Fruit fly (Drosophila melanogaster) whole organism, adult: ENCODE data around the gene Usp10.

Source experiments
- CG1620 ChIP-seq: fragments of 200-800 bp; sonication (Bioruptor generic); optimal IDR thresholded peaks from 2 replicates; lab custom pipeline; 2016; ENCODE audit warnings: missing biosample characterization, missing genetic modification characterization
- CG7045 ChIP-seq: fragments of 200-800 bp; sonication (Bioruptor generic); optimal IDR thresholded peaks from 2 replicates; lab custom pipeline; 2017; ENCODE audit warnings: missing biosample characterization, mild to moderate bottlenecking, missing genetic modification characterization
- CG7101 ChIP-seq: fragments of 200-800 bp; sonication (Bioruptor generic); optimal IDR thresholded peaks from 2 replicates; lab custom pipeline; 2018; ENCODE audit warnings: missing biosample characterization, mild to moderate bottlenecking, missing genetic modification characterization, moderate library complexity
- Hr96 ChIP-seq: fragments of 200-800 bp; sonication (Bioruptor generic); optimal IDR thresholded peaks from 2 replicates; lab custom pipeline; 2016; ENCODE audit warnings: missing biosample characterization, missing genetic modification characterization
- bab1 ChIP-seq: fragments of 200-800 bp; sonication (Bioruptor generic); optimal IDR thresholded peaks from 3 replicates; lab custom pipeline; 2019; ENCODE audit warnings: missing biosample characterization, mild to moderate bottlenecking, missing genetic modification characterization, moderate library complexity
- cic ChIP-seq: fragments of 200-800 bp; sonication (Bioruptor generic); optimal IDR thresholded peaks from 2 replicates; lab custom pipeline; 2017; ENCODE audit warnings: missing biosample characterization, mild to moderate bottlenecking, missing genetic modification characterization, moderate library complexity
- kay ChIP-seq: fragments of 200-800 bp; sonication (Bioruptor generic); peaks from one replicate; lab custom pipeline; 2016; ENCODE audit warnings: missing biosample characterization, missing genetic modification characterization, borderline replicate concordance
- tj ChIP-seq: fragments of 200-800 bp; sonication (Bioruptor generic); optimal IDR thresholded peaks from 3 replicates; lab custom pipeline; 2017; ENCODE audit warnings: missing biosample characterization, mild to moderate bottlenecking, missing genetic modification characterization, moderate library complexity

DNA sequence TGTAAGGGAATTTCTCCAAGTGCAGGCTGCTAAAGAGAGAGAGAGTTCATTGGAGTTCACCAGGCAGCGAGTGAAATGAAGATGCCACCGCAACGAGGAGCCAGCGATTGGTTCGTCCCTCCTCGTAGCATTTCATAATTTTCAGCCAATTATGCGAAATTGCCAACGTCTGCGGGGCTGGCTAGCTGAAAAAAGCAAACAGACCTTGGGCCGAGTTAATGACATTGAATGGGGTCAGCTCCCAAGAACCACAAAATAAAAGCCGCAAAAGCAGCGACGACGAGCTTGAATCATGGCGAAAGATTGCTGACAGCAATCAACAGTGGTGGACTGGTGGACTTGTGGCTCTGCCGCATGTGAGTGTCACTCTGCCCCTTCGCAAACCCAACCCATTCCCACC is 48.1 kb upstream of the Usp10 start:
- TF ChIP-seq CG7045 (no peak), kay (GFP tag; lab: Kevin White, UChicago) (no peak), cic (GFP tag; lab: Kevin White, UChicago) (no peak), CG1620 (GFP tag; lab: Kevin White, UChicago) (no peak), bab1 (no peak), tj (peak; percentile 79), Hr96 (GFP tag; lab: Kevin White, UChicago) (no peak), CG7101 (no peak)
